Worm (Caenorhabditis elegans) whole organism, L4 larva: ENCODE data around the gene col-163.

Experiments used
- D1046.2 ChIP-seq: fragments of 200-800 bp; sonication (Bioruptor generic); IDR thresholded peaks from 2 replicates; pipeline ENCODE4 v1.3.6; 2022; ENCODE audit warnings: missing genetic modification characterization, missing compliant biosample characterization
- aha-1 ChIP-seq: fragments of 150-350 bp; peaks from one replicate; lab custom pipeline; 2014; ENCODE audit warnings: missing biosample characterization, missing genetic modification characterization
- ceh-82 ChIP-seq: sonication (generic microtip); optimal IDR thresholded peaks from 2 replicates; lab custom pipeline; 2017; ENCODE audit warnings: missing biosample characterization, missing genetic modification characterization
- jun-1 ChIP-seq: fragments of 150-350 bp; optimal IDR thresholded peaks from 2 replicates; lab custom pipeline; 2014; ENCODE audit warnings: missing biosample characterization, missing genetic modification reagents, missing genetic modification characterization
- lin-39 ChIP-seq: fragments of 150-350 bp; optimal IDR thresholded peaks from 2 replicates; lab custom pipeline; 2014; ENCODE audit warnings: missing biosample characterization, missing genetic modification reagents, missing genetic modification characterization
- madf-5 ChIP-seq, 2 experiments: fragments of 200-800 bp; sonication (Bioruptor generic); IDR thresholded peaks; 2 replicates each; pipeline ENCODE4 v1.3.6; 2022; ENCODE audit warnings: missing compliant biosample characterization in 2 of 2, missing genetic modification characterization in 2 of 2
- mdl-1 ChIP-seq, 2 experiments: fragments of 150-350 bp in 1 of 2; sonication (generic microtip) in 1 of 2; optimal IDR thresholded peaks; 2 replicates each; lab custom pipeline; 2014 to 2017; ENCODE audit warnings: missing biosample characterization in 2 of 2, missing genetic modification characterization in 2 of 2
- mes-2 ChIP-seq: sonication (generic microtip); optimal IDR thresholded peaks from 2 replicates; lab custom pipeline; 2016; ENCODE audit warnings: missing genotype, mild to moderate bottlenecking, missing genetic modification characterization, missing compliant biosample characterization; ENCODE audit not compliant: poor library complexity, severe bottlenecking
- nhr-6 ChIP-seq: fragments of 150-350 bp; optimal IDR thresholded peaks from 2 replicates; lab custom pipeline; 2014; ENCODE audit warnings: missing biosample characterization, missing genetic modification characterization
- skn-1 ChIP-seq: fragments of 150-350 bp; optimal IDR thresholded peaks from 2 replicates; lab custom pipeline; 2014; ENCODE audit warnings: missing biosample characterization, missing genetic modification characterization
- spr-1 ChIP-seq: sonication (generic microtip); optimal IDR thresholded peaks from 2 replicates; lab custom pipeline; 2016; ENCODE audit warnings: mild to moderate bottlenecking, missing genetic modification characterization, missing compliant biosample characterization
- unc-130 ChIP-seq: sonication (generic microtip); optimal IDR thresholded peaks from 2 replicates; lab custom pipeline; 2016; ENCODE audit warnings: missing genetic modification reagents, missing genetic modification characterization, missing compliant biosample characterization
- unc-39 ChIP-seq: sonication (generic microtip); optimal IDR thresholded peaks from 2 replicates; lab custom pipeline; 2017; ENCODE audit warnings: missing biosample characterization, missing genetic modification characterization
- unc-62 ChIP-seq, 3 experiments: fragments of 150-350 bp in 1 of 3; sonication (generic microtip); optimal IDR thresholded peaks in 2 of 3; peaks in 1 of 3; 1 replicate in 1 of 3; 2 replicates in 2 of 3; lab custom pipeline; 2014 to 2017; ENCODE audit warnings: missing biosample characterization in 3 of 3, missing genetic modification characterization in 3 of 3, missing genetic modification reagents in 3 of 3, missing genotype in 1 of 3

- TF ChIP-seq aha-1 (no peak), skn-1 (tag; lab: Kevin White, UChicago) (no peak), jun-1 (tag; lab: Kevin White, UChicago) (no peak), D1046.2 (GFP tag; lab: Robert Waterston, UW) (no peak), mes-2 (tag; lab: Kevin White, UChicago) (no peak), unc-39 (tag; lab: Kevin White, UChicago) (no peak), unc-62 (GFP tag; optimal IDR thresholded peaks at IDR 0.05 in 1 of 2; lab: Kevin White, UChicago) (no peak), unc-62 (tag; optimal IDR thresholded peaks at IDR 0.05; lab: Kevin White, UChicago) (no peak), spr-1 (tag; lab: Kevin White, UChicago) (no peak), madf-5 (GFP tag; IDR thresholded peaks at IDR 0.05; lab: Robert Waterston, UW) (no peak), unc-130 (GFP tag; lab: Kevin White, UChicago) (no peak), nhr-6 (tag; lab: Kevin White, UChicago) (no peak), lin-39 (tag; lab: Kevin White, UChicago) (no peak), ceh-82 (tag; lab: Kevin White, UChicago) (no peak), mdl-1 (tag; optimal IDR thresholded peaks at IDR 0.05; lab: Kevin White, UChicago) (no peak)
Measured at ce11 chrV:20561795-20562194, 38.1 kb upstream of the col-163 start, which contains the start of gene F26F2.1.
